Worm (Caenorhabditis elegans) whole organism, L4/young adult: ENCODE results near the gene F55A11.6.

Experiments used
- W03F9.2 ChIP-seq: fragments of 150-350 bp; optimal IDR thresholded peaks from 2 replicates; lab custom pipeline; 2014; ENCODE audit warnings: missing biosample characterization, missing genetic modification characterization
- dao-5 ChIP-seq: sonication (generic microtip); optimal IDR thresholded peaks from 2 replicates; lab custom pipeline; 2016; ENCODE audit warnings: missing genotype, missing genetic modification characterization, moderate library complexity, missing compliant biosample characterization
- him-1 ChIP-seq: sonication (generic microtip); optimal IDR thresholded peaks from 2 replicates; lab custom pipeline; 2016; ENCODE audit warnings: missing genotype, missing genetic modification reagents, missing genetic modification characterization, missing compliant biosample characterization

- no peak for TF ChIP-seq him-1 (tag; lab: Kevin White, UChicago)
- no peak for TF ChIP-seq W03F9.2 (tag; lab: Kevin White, UChicago)
- no peak for TF ChIP-seq dao-5
Observed at ce11 chrV:11777846-11778245, 1.2 kb downstream of the F55A11.6 start.
